Worm (Caenorhabditis elegans) whole organism, mixed stage, embryonic: ENCODE results near the gene cnc-4.
A peak's percentile ranks its signal among the peaks of the same experiment; 100 is the strongest.

Experiments used
- M03D4.4 ChIP-seq: sonication (generic microtip); optimal IDR thresholded peaks from 2 replicates; lab custom pipeline; 2017; ENCODE audit warnings: mild to moderate bottlenecking, missing genetic modification characterization, missing compliant biosample characterization
- bed-3 ChIP-seq: fragments of 200-800 bp; sonication (Bioruptor generic); optimal IDR thresholded peaks from 3 replicates; lab custom pipeline; 2018; ENCODE audit warnings: mild to moderate bottlenecking, missing genetic modification characterization, moderate library complexity, missing compliant biosample characterization
- blmp-1 ChIP-seq: fragments of 150-350 bp; optimal IDR thresholded peaks from 2 replicates; lab custom pipeline; 2014; ENCODE audit warnings: missing biosample characterization, missing genetic modification characterization
- ceh-39 ChIP-seq: fragments of 150-350 bp; optimal IDR thresholded peaks from 2 replicates; lab custom pipeline; 2014; ENCODE audit warnings: missing biosample characterization, missing genetic modification characterization
- ceh-43 ChIP-seq: fragments of 200-800 bp; sonication (Bioruptor generic); optimal IDR thresholded peaks from 2 replicates; lab custom pipeline; 2018; ENCODE audit warnings: mild to moderate bottlenecking, missing genetic modification characterization, moderate library complexity, missing compliant biosample characterization
- ceh-83 ChIP-seq: fragments of 200-800 bp; sonication (Bioruptor generic); optimal IDR thresholded peaks from 2 replicates; lab custom pipeline; 2018; ENCODE audit warnings: mild to moderate bottlenecking, missing genetic modification characterization, missing compliant biosample characterization
- ces-1 ChIP-seq: fragments of 150-350 bp; optimal IDR thresholded peaks from 2 replicates; lab custom pipeline; 2014; ENCODE audit warnings: missing biosample characterization, missing genetic modification reagents, missing genetic modification characterization
- cnd-1 ChIP-seq: fragments of 200-800 bp; sonication (Bioruptor generic); optimal IDR thresholded peaks from 2 replicates; lab custom pipeline; 2018; ENCODE audit warnings: mild to moderate bottlenecking, missing genetic modification characterization, missing compliant biosample characterization
- drap-1 ChIP-seq: fragments of 200-800 bp; sonication (Bioruptor generic); optimal IDR thresholded peaks from 3 replicates; lab custom pipeline; 2018; ENCODE audit warnings: mild to moderate bottlenecking, missing genetic modification characterization, missing compliant biosample characterization
- elt-1 ChIP-seq: sonication (generic microtip); optimal IDR thresholded peaks from 2 replicates; lab custom pipeline; 2017; ENCODE audit warnings: missing genetic modification characterization, mild to moderate bottlenecking, missing compliant biosample characterization, antibody characterized with exemption, moderate library complexity, borderline replicate concordance; ENCODE audit not compliant: insufficient read depth
- elt-3 ChIP-seq: fragments of 150-350 bp; optimal IDR thresholded peaks from 2 replicates; lab custom pipeline; 2014; ENCODE audit warnings: missing biosample characterization, missing genetic modification characterization
- flh-1 ChIP-seq: fragments of 200-800 bp; sonication (Bioruptor generic); optimal IDR thresholded peaks from 2 replicates; lab custom pipeline; 2018; ENCODE audit warnings: mild to moderate bottlenecking, missing genetic modification characterization, moderate library complexity, missing compliant biosample characterization
- ham-2 ChIP-seq: fragments of 200-800 bp; sonication (Bioruptor generic); optimal IDR thresholded peaks from 2 replicates; lab custom pipeline; 2018; ENCODE audit warnings: mild to moderate bottlenecking, missing genetic modification characterization, missing compliant biosample characterization
- hlh-1 ChIP-seq: fragments of 150-350 bp; optimal IDR thresholded peaks from 2 replicates; lab custom pipeline; 2014; ENCODE audit warnings: missing biosample characterization, missing genetic modification reagents, missing genetic modification characterization
- lin-13 ChIP-seq: fragments of 150-350 bp; optimal IDR thresholded peaks from 2 replicates; lab custom pipeline; 2014; ENCODE audit warnings: missing biosample characterization, missing genetic modification characterization
- lin-32 ChIP-seq: fragments of 200-800 bp; sonication (Bioruptor generic); optimal IDR thresholded peaks from 2 replicates; lab custom pipeline; 2018; ENCODE audit warnings: mild to moderate bottlenecking, missing genetic modification characterization, missing compliant biosample characterization
- lsy-2 ChIP-seq: fragments of 150-350 bp; optimal IDR thresholded peaks from 2 replicates; lab custom pipeline; 2014; ENCODE audit warnings: missing biosample characterization, missing genetic modification characterization
- mab-5 ChIP-seq: fragments of 150-350 bp; optimal IDR thresholded peaks from 2 replicates; lab custom pipeline; 2014; ENCODE audit warnings: missing biosample characterization, missing genetic modification characterization
- mep-1 ChIP-seq: fragments of 150-350 bp; optimal IDR thresholded peaks from 2 replicates; lab custom pipeline; 2017; ENCODE audit warnings: missing biosample characterization, missing genetic modification reagents, missing genetic modification characterization, inconsistent platforms
- mls-2 ChIP-seq: sonication (generic microtip); optimal IDR thresholded peaks from 2 replicates; lab custom pipeline; 2016; ENCODE audit warnings: mild to moderate bottlenecking, missing genetic modification characterization, moderate library complexity, missing compliant biosample characterization
- nhr-12 ChIP-seq: fragments of 150-350 bp; optimal IDR thresholded peaks from 2 replicates; lab custom pipeline; 2014; ENCODE audit warnings: missing biosample characterization, missing genetic modification characterization
- nhr-2 ChIP-seq: fragments of 150-350 bp; optimal IDR thresholded peaks from 2 replicates; lab custom pipeline; 2014; ENCODE audit warnings: missing biosample characterization, missing genetic modification characterization
- nhr-237 ChIP-seq: fragments of 150-350 bp; optimal IDR thresholded peaks from 2 replicates; lab custom pipeline; 2014; ENCODE audit warnings: missing biosample characterization, missing genetic modification characterization
- nhr-28 ChIP-seq: fragments of 150-350 bp; optimal IDR thresholded peaks from 2 replicates; lab custom pipeline; 2014; ENCODE audit warnings: missing biosample characterization, missing genetic modification characterization
- nhr-76 ChIP-seq: sonication (generic microtip); optimal IDR thresholded peaks from 2 replicates; lab custom pipeline; 2017; ENCODE audit warnings: missing biosample characterization, missing genetic modification characterization
- pha-4 ChIP-seq: fragments of 150-350 bp; optimal IDR thresholded peaks from 2 replicates; lab custom pipeline; 2018; ENCODE audit warnings: missing biosample characterization, missing genetic modification reagents, missing genetic modification characterization
- sem-2 ChIP-seq: fragments of 200-800 bp; sonication (Bioruptor generic); optimal IDR thresholded peaks from 2 replicates; lab custom pipeline; 2018; ENCODE audit warnings: mild to moderate bottlenecking, missing genetic modification characterization, missing compliant biosample characterization
- snpc-4 ChIP-seq: fragments of 150-350 bp; optimal IDR thresholded peaks from 2 replicates; lab custom pipeline; 2014; ENCODE audit warnings: missing biosample characterization, missing genetic modification characterization
- sptf-1 ChIP-seq: sonication (generic microtip); optimal IDR thresholded peaks from 2 replicates; lab custom pipeline; 2017; ENCODE audit warnings: mild to moderate bottlenecking, missing genetic modification characterization, moderate library complexity, missing compliant biosample characterization
- tbx-8 ChIP-seq: fragments of 200-800 bp; sonication (Bioruptor generic); optimal IDR thresholded peaks from 2 replicates; lab custom pipeline; 2018; ENCODE audit warnings: mild to moderate bottlenecking, missing genetic modification characterization, moderate library complexity, missing compliant biosample characterization
- unc-120 ChIP-seq: sonication (generic microtip); optimal IDR thresholded peaks from 2 replicates; lab custom pipeline; 2017; ENCODE audit warnings: missing genetic modification characterization, missing compliant biosample characterization; ENCODE audit not compliant: poor library complexity, severe bottlenecking
- unc-39 ChIP-seq: fragments of 150-350 bp; optimal IDR thresholded peaks from 2 replicates; lab custom pipeline; 2014; ENCODE audit warnings: missing biosample characterization, missing genetic modification characterization
- unc-62 ChIP-seq: fragments of 150-350 bp; optimal IDR thresholded peaks from 2 replicates; lab custom pipeline; 2014; ENCODE audit warnings: missing biosample characterization, missing genetic modification reagents, missing genetic modification characterization
- zip-8 ChIP-seq: fragments of 150-350 bp; optimal IDR thresholded peaks from 2 replicates; lab custom pipeline; 2014; ENCODE audit warnings: missing biosample characterization, missing genetic modification characterization
- ztf-11 ChIP-seq: fragments of 150-350 bp; optimal IDR thresholded peaks from 2 replicates; lab custom pipeline; 2014; ENCODE audit warnings: missing biosample characterization, missing genetic modification characterization

Gene cnc-4

DNA sequence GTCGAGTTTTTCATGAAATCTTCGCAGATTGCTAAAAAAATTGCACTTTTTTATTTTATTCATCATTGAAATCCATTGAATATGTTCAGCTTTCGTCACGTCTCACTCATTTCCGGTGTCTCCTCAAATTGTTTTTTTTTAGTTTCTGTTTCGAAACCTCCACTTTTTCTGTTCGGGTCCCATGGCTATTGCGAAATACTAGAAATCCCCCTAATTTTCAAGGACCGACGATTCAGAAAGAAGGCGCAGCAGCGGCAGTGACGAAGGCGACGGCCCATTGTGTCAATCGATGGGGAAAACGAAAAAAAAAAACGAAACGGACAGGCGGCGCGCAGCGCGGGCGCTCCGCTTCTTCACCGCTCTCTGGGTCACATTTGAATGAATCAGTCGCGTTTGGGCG is 25.0 kb downstream of the cnc-4 start:
- TF ChIP-seq ces-1 (no peak), ceh-83 (GFP tag; lab: Kevin White, UChicago) (no peak), unc-62 (no peak)

- TF ChIP-seq nhr-2 (tag; lab: Kevin White, UChicago) (no peak), ceh-83 (GFP tag; lab: Kevin White, UChicago) (no peak), unc-39 (tag; lab: Kevin White, UChicago) (no peak), hlh-1 (tag; lab: Kevin White, UChicago) (peak; percentile 10), zip-8 (tag; lab: Kevin White, UChicago) (no peak), unc-62 (peak; percentile 49), nhr-76 (tag; lab: Kevin White, UChicago) (no peak), mep-1 (tag; lab: Kevin White, UChicago) (no peak), cnd-1 (tag; lab: Kevin White, UChicago) (peak; percentile 16), sptf-1 (tag; lab: Kevin White, UChicago) (no peak)
Measured at ce11 chrV:1472569-1472968, 25.6 kb downstream of the cnc-4 start.

DNA sequence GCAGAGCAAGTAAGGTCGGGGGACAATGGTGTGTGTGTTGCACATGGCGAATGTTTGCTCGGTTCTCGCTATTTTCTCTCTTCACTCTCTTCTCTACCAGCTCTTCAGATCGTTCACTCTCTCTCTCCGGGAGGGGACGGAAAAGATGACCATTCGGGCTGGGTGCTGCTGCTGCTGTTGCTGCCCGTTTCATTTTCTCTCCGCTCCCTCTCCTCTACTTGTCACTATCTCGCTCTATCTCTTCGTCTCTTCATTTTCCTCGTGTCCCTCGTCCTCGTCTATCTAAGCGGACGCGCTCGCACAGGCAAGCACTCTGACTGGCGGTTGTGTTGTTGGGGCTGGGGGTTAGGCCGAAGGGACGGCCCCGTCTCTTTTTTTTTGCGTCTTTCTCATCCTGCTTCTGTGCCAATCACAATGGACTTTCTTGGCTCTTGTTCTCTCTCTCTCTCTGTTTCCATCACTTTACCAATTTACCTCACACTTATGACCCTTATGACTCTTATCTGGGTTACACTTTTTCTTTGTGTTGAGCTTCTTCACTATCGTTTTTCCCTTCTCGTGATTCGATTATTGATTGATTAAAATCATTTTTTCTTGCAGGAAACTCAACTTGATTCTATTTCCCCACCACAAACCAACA is 27.6 kb downstream of the cnc-4 start, which contains the start of the genes F53E2.2 and unc-60:
Gene F53E2.2, plus strand, starts transcription at position 601 of the 640 bp plus-strand sequence.
Gene unc-60, plus strand, starts transcription at position 601 of the 640 bp plus-strand sequence.
- no peak for TF ChIP-seq nhr-237 (tag; lab: Kevin White, UChicago)
- peak; percentile 32 for TF ChIP-seq ces-1
- TF ChIP-seq mep-1 (tag; lab: Kevin White, UChicago) = peak; percentile 51
- TF ChIP-seq elt-3 (tag; lab: Kevin White, UChicago) = no peak
- TF ChIP-seq blmp-1 (tag; lab: Kevin White, UChicago) = no peak
- TF ChIP-seq unc-120 (tag; lab: Kevin White, UChicago) = peak; percentile 94
- no peak for TF ChIP-seq lin-32 (GFP tag; lab: Kevin White, UChicago)
- TF ChIP-seq mls-2 (tag; lab: Kevin White, UChicago) = peak; percentile 61
- TF ChIP-seq sptf-1 (tag; lab: Kevin White, UChicago) = peak; percentile 75
- no peak for TF ChIP-seq tbx-8
- peak; percentile 26 for TF ChIP-seq cnd-1 (tag; lab: Kevin White, UChicago)
- TF ChIP-seq nhr-12 = no peak
- TF ChIP-seq pha-4 (tag; lab: Kevin White, UChicago) = peak; percentile 74
- TF ChIP-seq elt-1 = no peak
- TF ChIP-seq nhr-28 (tag; lab: Kevin White, UChicago) = no peak
- TF ChIP-seq lsy-2 (tag; lab: Kevin White, UChicago) = peak; percentile 38
- TF ChIP-seq sem-2 (GFP tag; lab: Kevin White, UChicago) = no peak
- peak; percentile 49 for TF ChIP-seq nhr-2 (tag; lab: Kevin White, UChicago)
- TF ChIP-seq ztf-11 (tag; lab: Kevin White, UChicago) = peak; percentile 9
- no peak for TF ChIP-seq ceh-83 (GFP tag; lab: Kevin White, UChicago)
- TF ChIP-seq unc-39 (tag; lab: Kevin White, UChicago) = no peak
- peak; percentile 56 for TF ChIP-seq M03D4.4 (tag; lab: Kevin White, UChicago)
- peak; percentile 86 for TF ChIP-seq unc-62
- TF ChIP-seq drap-1 (GFP tag; lab: Kevin White, UChicago) = peak; percentile 43
- TF ChIP-seq ceh-39 (tag; lab: Kevin White, UChicago) = no peak
- no peak for TF ChIP-seq bed-3 (GFP tag; lab: Kevin White, UChicago)
- peak; percentile 86 for TF ChIP-seq ham-2 (GFP tag; lab: Kevin White, UChicago)
- TF ChIP-seq snpc-4 (tag; lab: Kevin White, UChicago) = no peak
- no peak for TF ChIP-seq mab-5 (tag; lab: Kevin White, UChicago)
- TF ChIP-seq flh-1 = no peak
- peak; percentile 81 for TF ChIP-seq lin-13 (tag; lab: Kevin White, UChicago)
- no peak for TF ChIP-seq zip-8 (tag; lab: Kevin White, UChicago)
- TF ChIP-seq ceh-43 = no peak
- TF ChIP-seq nhr-76 (tag; lab: Kevin White, UChicago) = no peak
- peak; percentile 65 for TF ChIP-seq hlh-1 (tag; lab: Kevin White, UChicago)
